Fruit fly (Drosophila melanogaster): Measurements from ENCODE around the gene CG13063.

The CG13063 gene

DNA sequence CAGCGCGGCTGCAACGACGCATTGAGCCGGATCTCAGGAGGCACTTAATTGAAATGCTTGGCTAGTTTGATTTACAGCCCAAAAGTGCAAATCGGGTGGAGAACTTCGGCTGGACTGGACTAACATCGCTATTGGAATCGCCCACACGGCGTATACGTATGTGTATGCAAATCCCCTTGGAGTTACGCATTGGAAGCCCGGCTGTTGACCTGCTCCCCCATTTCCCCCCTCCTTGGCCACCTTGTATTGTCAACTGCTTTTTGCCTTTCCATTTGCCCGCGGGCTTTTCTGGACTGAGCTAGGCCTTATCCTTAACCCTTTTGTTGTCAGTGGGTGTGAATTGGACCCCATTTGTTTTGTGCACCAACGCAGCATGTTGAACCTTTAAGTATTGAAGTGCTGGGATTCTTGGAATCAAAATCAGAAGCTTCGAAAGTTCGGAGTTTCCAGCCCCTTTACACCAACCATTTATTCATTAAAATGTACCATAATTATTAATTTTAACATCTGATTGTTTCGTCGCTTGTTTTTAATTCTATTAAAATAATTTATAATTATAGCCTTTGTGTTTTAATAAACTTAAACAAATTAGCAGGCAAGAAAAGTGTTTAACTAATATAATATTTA lies 30.9 kb upstream of the CG13063 start:
- TF ChIP-seq CG15710 (tag; optimal IDR thresholded peaks at IDR 0.05) (peak; percentile 41), CG34367 (tag; optimal IDR thresholded peaks at IDR 0.05) (peak; percentile 20), CG4496 (GFP tag; IDR thresholded peaks at IDR 0.05) (no peak), EcR (GFP tag; optimal IDR thresholded peaks at IDR 0.05) (peak; percentile 75), Ets98B (GFP tag; IDR thresholded peaks at IDR 0.05) (no peak), CG9948 (tag; optimal IDR thresholded peaks at IDR 0.05) (peak; percentile 49), CG17806 (tag; optimal IDR thresholded peaks at IDR 0.05) (peak; percentile 39), CG14655 (GFP tag; optimal IDR thresholded peaks at IDR 0.05) (peak; percentile 41), CG8159 (tag; optimal IDR thresholded peaks at IDR 0.05) (peak; percentile 63)

DNA sequence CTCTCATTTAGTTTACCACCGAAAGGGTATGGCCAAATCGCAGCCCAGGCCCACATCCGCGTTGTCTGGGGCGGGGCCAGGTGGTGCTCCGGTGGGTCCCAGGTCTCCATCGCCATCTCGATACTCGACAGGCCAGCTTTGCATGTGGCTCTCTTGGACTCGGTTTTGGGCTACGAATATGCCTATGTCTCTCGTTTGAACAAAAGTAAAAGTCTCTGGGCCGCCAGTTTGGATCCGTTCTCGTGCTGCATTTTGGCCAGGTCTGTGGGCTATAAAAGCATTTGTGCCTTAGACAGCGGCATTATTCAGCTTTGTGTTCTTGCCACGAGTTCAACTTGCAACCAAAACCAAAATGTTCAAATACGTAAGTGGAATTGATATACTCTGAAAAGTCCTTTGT lies 29.3 kb upstream of the CG13063 start, which contains the start of gene CG13065:
Gene CG13065 (plus strand): TSS at position 301 of the 400 bp plus-strand sequence.
- TF ChIP-seq CG32121 (GFP tag; IDR thresholded peaks at IDR 0.05), result no peak
- no peak for TF ChIP-seq CG14655 (GFP tag; optimal IDR thresholded peaks at IDR 0.05)
- TF ChIP-seq D1 (tag; optimal IDR thresholded peaks at IDR 0.05), result no peak
- TF ChIP-seq Pif1A (GFP tag; optimal IDR thresholded peaks at IDR 0.05), result no peak

DNA sequence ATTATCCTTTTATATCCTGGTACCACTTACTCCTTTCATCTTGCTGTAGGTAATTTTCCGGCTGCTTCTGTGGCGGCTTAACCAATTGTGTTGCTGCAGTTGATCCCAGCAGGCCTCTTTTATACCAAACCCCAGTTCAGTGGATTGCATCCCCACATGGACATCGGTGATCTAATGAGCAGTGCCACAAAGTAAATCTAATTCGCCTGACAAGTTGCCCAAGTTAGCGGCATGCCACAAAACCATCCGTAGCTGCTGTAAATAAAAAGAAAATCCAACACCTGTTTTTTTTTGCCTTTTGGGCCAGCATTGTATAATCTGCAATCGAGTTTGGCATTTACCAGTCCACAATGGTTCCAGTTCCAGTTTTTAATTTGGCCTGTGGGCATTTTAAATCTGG lies 27.2 kb upstream of the CG13063 start, which contains the start of gene CG13050:
Gene CG13050 (minus strand): TSS at position 101 of the 400 bp plus-strand sequence.
- TF ChIP-seq CG15710 (tag; optimal IDR thresholded peaks at IDR 0.05), result no peak
- no peak for TF ChIP-seq CG10348 (GFP tag; IDR thresholded peaks at IDR 0.05)
- TF ChIP-seq CG34367 (tag; optimal IDR thresholded peaks at IDR 0.05), result no peak
- no peak for TF ChIP-seq Ets98B (GFP tag; IDR thresholded peaks at IDR 0.05)

DNA sequence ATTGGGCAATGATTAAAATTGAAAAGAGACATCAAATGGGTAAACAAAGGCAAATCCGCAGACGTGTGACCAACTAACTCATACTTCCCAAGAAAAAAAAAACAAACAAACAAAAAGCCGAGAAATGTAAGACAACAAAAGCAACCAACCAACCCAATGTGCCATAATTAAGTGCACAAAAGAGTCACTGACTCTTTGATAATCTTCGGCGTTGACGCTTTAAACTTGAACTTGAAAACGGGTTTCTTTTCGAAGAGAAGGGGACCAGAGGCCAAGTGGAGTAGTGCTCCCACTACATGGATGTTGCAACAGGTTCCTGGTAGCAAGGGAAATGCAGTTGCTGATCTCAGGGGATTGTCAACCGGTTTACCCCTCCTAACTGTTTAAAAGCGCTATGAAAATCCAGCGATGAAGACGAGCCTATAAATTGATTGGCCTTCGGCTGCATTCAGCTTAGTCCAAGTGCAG lies 26.4 kb upstream of the CG13063 start, which contains the start of gene CG13064:
Gene CG13064 (plus strand): TSS at position 418 of the 468 bp plus-strand sequence.
- TF ChIP-seq EcR (GFP tag; optimal IDR thresholded peaks at IDR 0.05) (peak; percentile 96), Pif1A (GFP tag; optimal IDR thresholded peaks at IDR 0.05) (no peak), rn (GFP tag; IDR thresholded peaks at IDR 0.05) (no peak), Snoo (tag; optimal IDR thresholded peaks at IDR 0.05) (no peak)

DNA sequence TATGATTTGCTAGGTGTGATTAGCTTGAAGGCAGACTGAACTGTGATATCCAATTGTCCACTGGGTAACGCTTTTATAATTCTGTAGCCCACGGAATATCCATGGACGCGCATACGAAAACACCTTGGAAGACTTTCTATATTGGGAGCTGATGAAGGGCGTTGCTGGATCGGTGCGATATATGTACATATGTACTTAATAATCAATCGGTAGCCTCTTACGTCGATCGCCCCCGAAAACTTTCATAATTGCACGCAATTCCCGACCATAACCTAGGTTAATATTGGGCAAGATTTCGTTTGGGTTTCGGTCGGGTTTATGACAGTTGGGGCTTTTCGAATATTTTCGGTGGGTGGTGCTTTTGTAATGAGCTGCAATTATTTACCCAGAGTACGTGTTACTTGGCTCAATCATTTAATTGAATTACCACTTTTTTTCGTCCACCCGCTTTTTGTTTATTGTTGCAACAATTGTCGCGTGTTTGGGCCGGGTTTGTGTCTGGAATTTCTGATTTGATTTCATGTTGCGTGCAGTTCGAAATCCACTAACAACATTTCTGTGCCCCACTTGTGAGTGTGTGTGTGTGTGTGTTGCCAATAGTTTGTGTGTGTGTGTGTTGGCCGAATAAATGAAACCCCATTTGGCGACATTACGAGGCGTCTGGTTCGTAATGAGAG lies 24.4 kb upstream of the CG13063 start, which contains the start of gene CG13049:
Gene CG13049 (minus strand): TSS at position 51 of the 677 bp plus-strand sequence.
- TF ChIP-seq CG32121 (GFP tag; IDR thresholded peaks at IDR 0.05) (no peak), CG4496 (GFP tag; IDR thresholded peaks at IDR 0.05) (no peak), CG12605 (GFP tag; IDR thresholded peaks at IDR 0.05) (no peak), D1 (tag; optimal IDR thresholded peaks at IDR 0.05) (no peak), CG13204 (GFP tag; optimal IDR thresholded peaks at IDR 0.05) (no peak), rn (GFP tag; IDR thresholded peaks at IDR 0.05) (no peak), gl (tag; optimal IDR thresholded peaks at IDR 0.05) (no peak), EcR (GFP tag; optimal IDR thresholded peaks at IDR 0.05) (no peak), Pif1A (GFP tag; optimal IDR thresholded peaks at IDR 0.05) (no peak), CG17806 (tag; optimal IDR thresholded peaks at IDR 0.05) (no peak), CG9948 (tag; optimal IDR thresholded peaks at IDR 0.05) (no peak), CG8301 (tag; optimal IDR thresholded peaks at IDR 0.05) (no peak), CG14655 (GFP tag; optimal IDR thresholded peaks at IDR 0.05) (no peak), Pif1B (GFP tag; optimal IDR thresholded peaks at IDR 0.05) (no peak), CG15710 (tag; optimal IDR thresholded peaks at IDR 0.05) (no peak), CG34367 (tag; optimal IDR thresholded peaks at IDR 0.05) (no peak), Snoo (tag; optimal IDR thresholded peaks at IDR 0.05) (no peak), CG10348 (GFP tag; IDR thresholded peaks at IDR 0.05) (no peak)

DNA sequence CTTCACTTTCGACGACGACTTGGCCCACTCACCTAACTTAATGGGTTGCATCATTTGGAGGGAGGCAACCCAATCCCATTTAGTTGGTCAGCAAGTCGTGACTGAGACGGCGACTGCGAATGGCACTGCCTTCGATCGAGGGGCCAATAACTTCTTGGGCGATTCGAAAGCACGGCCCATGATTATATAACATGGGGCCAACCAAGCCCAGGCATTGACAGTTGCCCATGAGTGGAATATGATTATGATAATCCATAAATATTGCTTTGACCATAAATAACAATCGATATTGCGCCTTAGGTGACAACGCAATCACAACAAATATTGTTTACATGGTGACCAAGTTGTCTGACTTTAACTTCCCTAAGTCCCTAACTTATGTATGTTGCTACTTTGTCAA lies 22.6 kb upstream of the CG13063 start, which contains the start of gene CG13048:
Gene CG13048 (minus strand): TSS at position 101 of the 400 bp plus-strand sequence.
- TF ChIP-seq Snoo (tag; optimal IDR thresholded peaks at IDR 0.05), result no peak
- TF ChIP-seq CG10348 (GFP tag; IDR thresholded peaks at IDR 0.05), result 0 out of 2 replicates have a peak, but pooled peaks have one; percentile 16

DNA sequence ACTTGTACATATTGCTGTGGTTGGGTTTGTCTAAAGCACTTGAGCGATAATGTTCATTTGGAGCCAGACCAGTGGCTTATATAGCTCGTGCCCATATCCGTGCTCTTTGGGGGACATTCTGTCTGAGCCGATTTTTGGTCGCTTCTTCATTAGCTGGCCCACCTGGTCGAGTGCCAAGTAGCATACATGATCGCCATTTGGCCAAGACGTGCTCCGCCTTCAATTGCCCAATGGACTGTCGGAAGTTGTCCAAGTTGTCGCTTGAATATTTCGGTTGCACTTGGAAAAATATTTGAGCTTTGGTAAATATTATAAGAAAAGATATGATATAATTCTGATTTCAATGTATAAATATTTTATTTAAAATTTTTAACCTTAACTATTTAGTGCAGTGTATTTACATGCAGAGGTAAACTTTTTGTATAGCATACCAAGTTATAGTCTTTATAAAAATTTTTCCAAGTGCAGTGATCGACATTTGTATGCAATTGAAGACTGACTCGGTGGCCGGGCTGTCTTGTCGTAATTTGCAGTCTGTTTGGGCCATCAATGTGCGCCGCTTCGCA lies 21.0 kb upstream of the CG13063 start, which contains the start of gene CG13047:
Gene CG13047 (minus strand): TSS at position 51 of the 566 bp plus-strand sequence.
- TF ChIP-seq fd96Ca (GFP tag; IDR thresholded peaks at IDR 0.05), result no peak
- TF ChIP-seq Snoo (tag; optimal IDR thresholded peaks at IDR 0.05), result no peak
- peak; percentile 1 for TF ChIP-seq CG34367 (tag; optimal IDR thresholded peaks at IDR 0.05)
- TF ChIP-seq CG8301 (tag; optimal IDR thresholded peaks at IDR 0.05), result no peak
- TF ChIP-seq CG13204 (GFP tag; optimal IDR thresholded peaks at IDR 0.05), result no peak
- TF ChIP-seq Pif1B (GFP tag; optimal IDR thresholded peaks at IDR 0.05), result no peak
- TF ChIP-seq gl (tag; optimal IDR thresholded peaks at IDR 0.05), result no peak
- peak; percentile 52 for TF ChIP-seq CG9948 (tag; optimal IDR thresholded peaks at IDR 0.05)
- TF ChIP-seq EcR (GFP tag; optimal IDR thresholded peaks at IDR 0.05), result no peak
- no peak for TF ChIP-seq CG10348 (GFP tag; IDR thresholded peaks at IDR 0.05)
- no peak for TF ChIP-seq Ets98B (GFP tag; IDR thresholded peaks at IDR 0.05)
- TF ChIP-seq CG17806 (tag; optimal IDR thresholded peaks at IDR 0.05), result peak; percentile 33
- peak; percentile 17 for TF ChIP-seq CG14655 (GFP tag; optimal IDR thresholded peaks at IDR 0.05)
- TF ChIP-seq CG4496 (GFP tag; IDR thresholded peaks at IDR 0.05), result 0 out of 3 replicates have a peak, but pooled peaks have one; percentile 17
- no peak for TF ChIP-seq CG12605 (GFP tag; IDR thresholded peaks at IDR 0.05)
- peak; percentile 29 for TF ChIP-seq CG15710 (tag; optimal IDR thresholded peaks at IDR 0.05)
- no peak for TF ChIP-seq CG32121 (GFP tag; IDR thresholded peaks at IDR 0.05)
- peak; percentile 55 for TF ChIP-seq CG8159 (tag; optimal IDR thresholded peaks at IDR 0.05)
- no peak for TF ChIP-seq D1 (tag; optimal IDR thresholded peaks at IDR 0.05)
- no peak for TF ChIP-seq rn (GFP tag; IDR thresholded peaks at IDR 0.05)
- no peak for TF ChIP-seq Pif1A (GFP tag; optimal IDR thresholded peaks at IDR 0.05)
